Worm (Caenorhabditis elegans) whole organism, young adult: Measurements from ENCODE around the gene nspd-7.

Source experiments
- B0019.2 ChIP-seq: fragments of 200-800 bp; sonication (Bioruptor generic); conservative IDR thresholded peaks from 2 replicates; pipeline ENCODE4 v1.3.6; 2022; ENCODE audit warnings: missing genetic modification reagents, missing genetic modification characterization, missing compliant biosample characterization
- B0336.3 ChIP-seq: fragments of 200-800 bp; sonication (Bioruptor generic); IDR thresholded peaks from 2 replicates; pipeline ENCODE4 v1.3.6; 2022; ENCODE audit warnings: missing genetic modification characterization, missing compliant biosample characterization
- C17E4.6 ChIP-seq: fragments of 200-800 bp; sonication (Bioruptor generic); IDR thresholded peaks from 2 replicates; pipeline ENCODE4 v1.3.6; 2022; ENCODE audit warnings: missing genetic modification reagents, missing genetic modification characterization, missing compliant biosample characterization
- D2030.7 ChIP-seq: fragments of 200-800 bp; sonication (Bioruptor generic); IDR thresholded peaks from 2 replicates; pipeline ENCODE4 v1.3.6; 2022; ENCODE audit warnings: missing genetic modification reagents, missing genetic modification characterization, missing compliant biosample characterization
- F23B12.7 ChIP-seq: sonication (generic microtip); optimal IDR thresholded peaks from 2 replicates; lab custom pipeline; 2017; ENCODE audit warnings: missing genetic modification characterization, mild to moderate bottlenecking, missing compliant biosample characterization, antibody characterized with exemption, moderate library complexity; ENCODE audit not compliant: insufficient read depth
- F33H1.4 ChIP-seq: fragments of 200-800 bp; sonication (Bioruptor generic); IDR thresholded peaks from 2 replicates; pipeline ENCODE4 v1.3.6; 2022; ENCODE audit warnings: missing genetic modification reagents, missing genetic modification characterization, missing compliant biosample characterization
- F57C9.4 ChIP-seq: sonication (generic microtip); optimal IDR thresholded peaks from 2 replicates; lab custom pipeline; 2017; ENCODE audit warnings: mild to moderate bottlenecking, missing genetic modification characterization, missing compliant biosample characterization
- Y53F4B.3 ChIP-seq: fragments of 200-800 bp; sonication (Bioruptor generic); IDR thresholded peaks from 2 replicates; pipeline ENCODE4 v1.3.6; 2022; ENCODE audit warnings: missing genetic modification reagents, missing genetic modification characterization, missing compliant biosample characterization
- Y67H2A.10 ChIP-seq: fragments of 200-800 bp; sonication (Bioruptor generic); conservative IDR thresholded peaks from 2 replicates; pipeline ENCODE4 v1.3.6; 2022; ENCODE audit warnings: missing genetic modification reagents, missing genetic modification characterization, missing compliant biosample characterization
- akir-1 ChIP-seq: fragments of 200-800 bp; sonication (Bioruptor generic); optimal IDR thresholded peaks from 2 replicates; lab custom pipeline; 2018; ENCODE audit warnings: mild to moderate bottlenecking, missing genetic modification characterization, moderate library complexity, missing compliant biosample characterization
- athp-1 ChIP-seq: sonication (generic microtip); optimal IDR thresholded peaks from 2 replicates; lab custom pipeline; 2017; ENCODE audit warnings: mild to moderate bottlenecking, missing genetic modification characterization, missing compliant biosample characterization
- ceh-58 ChIP-seq: fragments of 200-800 bp; sonication (Bioruptor generic); IDR thresholded peaks from 2 replicates; pipeline ENCODE4 v1.3.6; 2022; ENCODE audit warnings: missing genetic modification characterization, missing compliant biosample characterization
- ceh-91 ChIP-seq: fragments of 200-800 bp; sonication (Bioruptor generic); IDR thresholded peaks from 2 replicates; pipeline ENCODE4 v1.3.6; 2022; ENCODE audit warnings: missing genetic modification reagents, missing genetic modification characterization, missing compliant biosample characterization
- die-1 ChIP-seq: sonication (generic microtip); optimal IDR thresholded peaks from 2 replicates; lab custom pipeline; 2016; ENCODE audit warnings: missing genotype, mild to moderate bottlenecking, missing genetic modification characterization, missing compliant biosample characterization
- ets-4 ChIP-seq: fragments of 200-800 bp; sonication (Bioruptor generic); optimal IDR thresholded peaks from 2 replicates; lab custom pipeline; 2018; ENCODE audit warnings: mild to moderate bottlenecking, missing genetic modification characterization, missing compliant biosample characterization
- fkh-3 ChIP-seq: sonication (generic microtip); optimal IDR thresholded peaks from 2 replicates; lab custom pipeline; 2016; ENCODE audit warnings: mild to moderate bottlenecking, missing genetic modification characterization, missing compliant biosample characterization
- hsf-1 ChIP-seq: fragments of 200-800 bp; sonication (Bioruptor generic); IDR thresholded peaks from 2 replicates; pipeline ENCODE4 v1.3.6; 2022; ENCODE audit warnings: missing genetic modification reagents, missing genetic modification characterization, missing compliant biosample characterization
- let-526 ChIP-seq: fragments of 200-800 bp; sonication (Bioruptor generic); IDR thresholded peaks from 2 replicates; pipeline ENCODE4 v1.3.6; 2022; ENCODE audit warnings: missing genetic modification reagents, missing genetic modification characterization, missing compliant biosample characterization
- lin-26 ChIP-seq: fragments of 200-800 bp; sonication (Bioruptor generic); IDR thresholded peaks from 2 replicates; pipeline ENCODE4 v1.3.6; 2022; ENCODE audit warnings: missing genetic modification reagents, missing genetic modification characterization, missing compliant biosample characterization
- lsy-27 ChIP-seq: sonication (generic microtip); optimal IDR thresholded peaks from 2 replicates; lab custom pipeline; 2017; ENCODE audit warnings: missing genetic modification characterization, mild to moderate bottlenecking, missing compliant biosample characterization, antibody characterized with exemption, missing genotype, borderline replicate concordance; ENCODE audit not compliant: insufficient read depth
- madf-3 ChIP-seq: fragments of 200-800 bp; sonication (Bioruptor generic); IDR thresholded peaks from 2 replicates; pipeline ENCODE4 v1.3.6; 2022; ENCODE audit warnings: missing genetic modification reagents, missing genetic modification characterization, missing compliant biosample characterization
- mes-4 ChIP-seq: sonication (generic microtip); optimal IDR thresholded peaks from 2 replicates; lab custom pipeline; 2016; ENCODE audit warnings: missing genotype, missing genetic modification characterization, missing compliant biosample characterization
- nhr-27 ChIP-seq: fragments of 200-800 bp; sonication (Bioruptor generic); optimal IDR thresholded peaks from 2 replicates; lab custom pipeline; 2018; ENCODE audit warnings: mild to moderate bottlenecking, missing genetic modification characterization, moderate library complexity, missing compliant biosample characterization
- nhr-80 ChIP-seq: sonication (generic microtip); optimal IDR thresholded peaks from 2 replicates; lab custom pipeline; 2016; ENCODE audit warnings: missing genetic modification characterization, missing compliant biosample characterization
- nhr-90 ChIP-seq: sonication (generic microtip); optimal IDR thresholded peaks from 2 replicates; lab custom pipeline; 2016; ENCODE audit warnings: missing genotype, mild to moderate bottlenecking, missing genetic modification characterization, missing compliant biosample characterization
- snpc-1.3 ChIP-seq: sonication (generic microtip); optimal IDR thresholded peaks from 2 replicates; lab custom pipeline; 2017; ENCODE audit warnings: missing genetic modification characterization, mild to moderate bottlenecking, missing compliant biosample characterization, antibody characterized with exemption, moderate library complexity, missing genotype, missing genetic modification reagents; ENCODE audit not compliant: insufficient read depth
- snpc-4 ChIP-seq, 5 experiments: fragments of 150-350 bp in 1 of 5; sonication (generic microtip) in 4 of 5; optimal IDR thresholded peaks; 2 replicates each; lab custom pipeline; 2014 to 2018; ENCODE audit warnings: missing genetic modification characterization in 5 of 5, missing biosample characterization in 3 of 5, antibody characterized with exemption in 2 of 5, mild to moderate bottlenecking in 2 of 5, missing compliant biosample characterization in 2 of 5, missing genotype in 2 of 5, moderate library complexity in 2 of 5, missing genetic modification reagents in 1 of 5
- tbp1 ChIP-seq: fragments of 200-800 bp; sonication (Bioruptor generic); optimal IDR thresholded peaks from 2 replicates; lab custom pipeline; 2018; ENCODE audit warnings: mild to moderate bottlenecking, missing genetic modification characterization, missing compliant biosample characterization
- zfh-2 ChIP-seq: fragments of 200-800 bp; sonication (Bioruptor generic); conservative IDR thresholded peaks from 2 replicates; pipeline ENCODE4 v1.3.6; 2022; ENCODE audit warnings: missing genetic modification reagents, missing genetic modification characterization, missing compliant biosample characterization
- ztf-3 ChIP-seq: fragments of 200-800 bp; sonication (Bioruptor generic); optimal IDR thresholded peaks from 2 replicates; lab custom pipeline; 2018; ENCODE audit warnings: mild to moderate bottlenecking, missing genetic modification characterization, missing compliant biosample characterization
- ztf-6 ChIP-seq: fragments of 200-800 bp; sonication (Bioruptor generic); IDR thresholded peaks from 2 replicates; pipeline ENCODE4 v1.3.6; 2022; ENCODE audit warnings: missing genetic modification reagents, missing genetic modification characterization, missing compliant biosample characterization

nspd-7 gene

DNA sequence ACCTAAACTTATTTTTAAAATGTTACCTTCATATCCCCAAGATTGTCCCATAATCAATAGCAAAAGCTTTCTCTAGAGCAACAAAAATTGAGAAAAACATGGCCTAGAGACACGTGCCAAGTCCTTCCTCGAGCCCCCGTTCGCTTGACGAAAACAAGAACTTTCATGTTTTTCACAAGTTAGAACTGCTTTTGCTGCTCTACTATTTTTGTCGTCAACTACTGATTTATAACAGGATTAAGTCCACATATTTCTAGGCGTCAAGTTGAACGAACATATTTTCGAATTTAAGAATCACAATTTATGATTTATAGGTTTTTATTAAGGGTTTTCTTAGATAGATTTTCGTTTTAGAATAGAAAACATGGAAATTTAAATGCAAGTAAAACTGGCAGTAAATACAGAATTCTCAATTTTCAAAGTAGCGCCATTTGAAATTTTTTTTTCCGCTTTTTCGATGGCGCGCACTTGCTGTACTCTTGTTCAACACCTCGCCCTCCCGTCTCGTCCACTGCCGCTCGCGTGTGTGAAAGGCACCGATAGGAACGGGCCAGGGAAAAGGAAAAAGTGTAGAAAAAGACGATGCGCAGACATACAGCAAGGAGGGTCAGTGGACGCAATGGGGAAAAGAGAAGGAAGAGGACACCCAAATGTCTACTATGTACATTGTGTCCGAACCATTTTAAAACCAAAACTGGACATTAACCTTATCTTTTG, 15.4 kb upstream of the nspd-7 start, which contains the start of gene rad-51 (continued):
- TF ChIP-seq zfh-2 (GFP tag; lab: Robert Waterston, UW): peak; percentile 78
- TF ChIP-seq lin-26: no peak
- TF ChIP-seq F23B12.7: peak; percentile 13
- TF ChIP-seq B0336.3 (GFP tag; lab: Robert Waterston, UW): peak; percentile 14; the same call in 1 of the 2 replicates
- TF ChIP-seq ceh-58: no peak
- TF ChIP-seq ztf-3 (GFP tag; lab: Kevin White, UChicago): no peak
- no peak for TF ChIP-seq tbp1 (GFP tag; lab: Kevin White, UChicago)
- TF ChIP-seq fkh-3 (tag; lab: Kevin White, UChicago): no peak
- no peak for TF ChIP-seq madf-3 (GFP tag; lab: Robert Waterston, UW)
- no peak for TF ChIP-seq snpc-1.3 (tag; lab: Kevin White, UChicago)
- TF ChIP-seq lsy-27 (tag; lab: Kevin White, UChicago): no peak
- TF ChIP-seq F33H1.4 (GFP tag; lab: Robert Waterston, UW): no peak
- no peak for TF ChIP-seq athp-1
- TF ChIP-seq Y53F4B.3 (GFP tag; lab: Robert Waterston, UW): no peak
- TF ChIP-seq mes-4 (tag; lab: Kevin White, UChicago): no peak

DNA sequence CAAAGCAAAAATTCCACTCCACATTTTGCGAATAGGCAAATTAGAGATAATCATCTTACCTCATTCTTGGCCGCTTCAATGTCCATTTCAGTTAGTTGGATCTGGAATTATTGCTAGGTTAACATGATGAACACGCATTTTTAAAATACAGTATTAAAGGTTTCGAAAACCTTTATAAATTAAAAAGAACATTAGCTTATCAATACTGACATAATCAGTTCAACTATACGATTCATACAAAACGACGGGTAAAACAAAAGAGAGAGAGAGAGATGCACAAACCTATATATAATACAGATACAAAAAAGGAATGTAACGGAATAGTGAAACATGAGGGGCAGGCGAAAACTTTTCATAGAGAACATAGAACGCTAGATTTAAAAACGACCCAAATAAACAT, 12.5 kb upstream of the nspd-7 start, which contains the start of gene thk-1:
Gene thk-1 (minus strand): TSS at position 101 of the 400 bp plus-strand sequence.
- TF ChIP-seq die-1 (tag; lab: Kevin White, UChicago) (no peak), nhr-80 (tag; lab: Kevin White, UChicago) (peak; percentile 5)

DNA sequence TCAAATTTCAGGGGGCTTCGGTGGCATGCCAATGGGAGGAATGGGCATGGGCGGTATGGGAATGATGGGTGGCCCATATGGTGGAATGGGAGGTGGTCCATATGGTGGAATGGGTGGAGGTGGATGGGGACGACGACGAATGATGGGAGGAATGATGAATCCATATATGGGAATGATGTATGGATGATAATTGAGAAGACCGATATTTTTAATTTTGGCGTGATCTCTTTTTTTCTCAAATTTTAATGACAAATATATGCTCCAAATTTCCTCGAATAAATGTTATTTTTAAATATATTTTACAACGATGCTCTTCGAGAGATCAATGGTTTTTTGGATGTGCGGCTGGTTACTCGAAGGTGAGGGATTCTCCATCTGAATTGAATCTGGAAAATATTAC, 8.7 kb upstream of the nspd-7 start, which contains the start of gene Y43C5A.4:
Gene Y43C5A.4 (plus strand): TSS at position 301 of the 400 bp plus-strand sequence.
- no peak for TF ChIP-seq ceh-91 (GFP tag; lab: Robert Waterston, UW)
- TF ChIP-seq snpc-4 (GFP tag; optimal IDR thresholded peaks at IDR 0.05; lab: Kevin White, UChicago): no peak
- no peak for TF ChIP-seq snpc-4 (tag; optimal IDR thresholded peaks at IDR 0.05; lab: Kevin White, UChicago)
- TF ChIP-seq nhr-27: no peak
- TF ChIP-seq akir-1 (GFP tag; lab: Kevin White, UChicago): no peak
- TF ChIP-seq snpc-1.3 (tag; lab: Kevin White, UChicago): no peak
- TF ChIP-seq athp-1: no peak

DNA sequence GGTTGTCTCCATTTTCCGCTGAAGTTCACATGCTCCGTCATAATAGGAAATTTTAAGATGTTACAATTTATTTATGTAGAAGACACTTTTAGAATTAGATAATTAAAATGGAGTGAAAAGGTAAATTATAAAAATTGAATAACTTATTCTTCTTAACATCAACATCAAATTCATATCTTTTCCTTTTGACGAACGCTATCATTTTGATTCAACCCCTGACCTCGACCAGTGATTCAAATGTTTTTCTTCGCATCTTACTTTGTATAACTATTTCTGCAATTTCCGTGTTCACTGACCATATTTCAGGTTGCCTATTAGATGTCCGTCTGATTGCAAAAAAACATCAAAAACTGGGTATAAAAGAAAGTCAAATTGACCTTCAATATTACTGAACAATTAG, 8.0 kb upstream of the nspd-7 start, which contains the start of gene Y43C5A.7:
Gene Y43C5A.7 (plus strand): TSS at position 301 of the 400 bp plus-strand sequence.
- TF ChIP-seq let-526 (GFP tag; lab: Robert Waterston, UW) (no peak), F57C9.4 (tag; lab: Kevin White, UChicago) (no peak), C17E4.6 (GFP tag; lab: Robert Waterston, UW) (no peak), D2030.7 (no peak), Y67H2A.10 (GFP tag; lab: Robert Waterston, UW) (no peak), nhr-90 (no peak), ets-4 (no peak), B0019.2 (no peak), hsf-1 (no peak), mes-4 (tag; lab: Kevin White, UChicago) (no peak), ztf-6 (no peak), ztf-3 (GFP tag; lab: Kevin White, UChicago) (no peak)
